Fruit fly (Drosophila melanogaster): ENCODE data around the gene Cph.
A peak's percentile ranks its signal among the peaks of the same experiment; 100 is the strongest.

The Cph gene

DNA sequence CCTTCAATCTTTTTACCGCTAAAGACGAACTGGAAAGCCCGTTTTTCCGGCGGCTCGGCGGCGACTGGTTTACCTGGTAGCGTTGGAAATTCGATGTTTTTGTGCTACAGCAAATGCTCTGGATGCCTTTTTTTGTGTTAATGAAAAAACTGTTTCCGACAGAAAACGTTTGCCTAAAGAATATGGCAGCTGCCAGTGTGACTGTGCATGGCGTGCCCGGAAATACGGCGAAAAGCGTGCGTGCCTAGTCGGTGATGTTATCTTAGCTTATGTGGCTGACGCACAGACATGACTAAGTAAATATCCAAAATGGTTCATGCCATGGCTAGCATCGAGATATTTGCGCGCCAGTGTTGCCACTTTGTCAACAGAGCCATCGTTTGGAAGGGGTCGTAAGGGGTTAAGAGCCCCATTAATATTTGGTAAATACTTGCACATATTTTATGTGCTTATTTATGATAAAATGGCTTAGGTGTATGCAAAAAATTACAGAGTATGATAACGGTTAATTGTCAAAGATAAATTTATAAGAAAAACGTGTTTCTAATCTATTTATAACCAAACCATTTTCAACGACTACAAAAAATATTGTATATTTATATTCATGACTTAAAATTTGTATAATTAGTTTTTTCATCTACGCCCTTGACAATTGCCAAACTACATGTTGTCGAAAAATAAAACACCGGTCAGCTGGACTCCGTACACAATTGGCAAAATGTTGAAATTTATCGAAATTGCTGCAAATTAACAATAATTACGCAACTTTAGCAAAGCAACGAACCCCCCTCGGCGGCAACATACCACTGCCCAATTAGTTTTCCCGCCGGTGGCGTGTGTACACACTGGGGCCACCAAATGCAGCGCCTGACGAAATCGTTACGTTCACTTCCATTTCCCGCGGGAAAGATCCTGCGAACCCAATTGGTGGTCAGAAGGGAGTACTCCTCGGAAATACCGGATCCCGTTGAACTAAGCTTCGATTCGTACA lies 148.8 kb downstream of the Cph start, which contains the start of gene CG2059 (continued):
- TF ChIP-seq Ravus (GFP tag; IDR thresholded peaks at IDR 0.05) (no peak), bcd (GFP tag; optimal IDR thresholded peaks at IDR 0.05) (peak; percentile 56), CG13123 (GFP tag; optimal IDR thresholded peaks at IDR 0.05) (no peak), Stat92E (GFP tag; optimal IDR thresholded peaks at IDR 0.05) (peak in 1 of 3 experiments; percentile 26), ara (GFP tag; IDR thresholded peaks at IDR 0.05) (no peak), mirr (GFP tag; optimal IDR thresholded peaks at IDR 0.05) (peak; percentile 29), sens-2 (GFP tag; IDR thresholded peaks at IDR 0.05) (no peak), Kr (GFP tag; optimal IDR thresholded peaks at IDR 0.05) (peak; percentile 88), CG30403 (GFP tag; optimal IDR thresholded peaks at IDR 0.05) (peak; percentile 48), jing (GFP tag; optimal IDR thresholded peaks at IDR 0.05) (no peak), CG18764 (GFP tag; optimal IDR thresholded peaks at IDR 0.05) (peak; percentile 12), CG10543 (GFP tag; optimal IDR thresholded peaks at IDR 0.05) (peak; percentile 34), CG2712 (tag; optimal IDR thresholded peaks at IDR 0.05) (peak; percentile 53), CG5245 (GFP tag; optimal IDR thresholded peaks at IDR 0.05) (no peak), CG14014 (GFP tag; IDR thresholded peaks at IDR 0.05) (peak; percentile 24; the same call in 1 of the 2 replicates), CG16815 (GFP tag; optimal IDR thresholded peaks at IDR 0.05) (peak; percentile 8), CG11398 (GFP tag; optimal IDR thresholded peaks at IDR 0.05) (peak; percentile 61), Med (GFP tag) (peak; percentile 97), CG8944 (GFP tag; optimal IDR thresholded peaks at IDR 0.05) (peak; percentile 31), BEAF-32 (GFP tag; optimal IDR thresholded peaks at IDR 0.05) (peak; percentile 67), sima (GFP tag; optimal IDR thresholded peaks at IDR 0.05) (no peak), CG2129 (GFP tag; IDR thresholded peaks at IDR 0.05; ENCODE audit: partially characterized antibody) (no peak), ham (GFP tag; IDR thresholded peaks at IDR 0.05) (no peak), Opbp (GFP tag; IDR thresholded peaks at IDR 0.05; ENCODE audit: partially characterized antibody) (peak; percentile 80), Oli (tag; optimal IDR thresholded peaks at IDR 0.05) (no peak), CG12219 (GFP tag; optimal IDR thresholded peaks at IDR 0.05) (no peak), ATbp (GFP tag; optimal IDR thresholded peaks at IDR 0.05) (no peak), gem (tag; optimal IDR thresholded peaks at IDR 0.05) (peak; percentile 67), CG15514 (GFP tag; optimal IDR thresholded peaks at IDR 0.05) (peak; percentile 84), trh (GFP tag; optimal IDR thresholded peaks at IDR 0.05) (no peak), ase (GFP tag; IDR thresholded peaks at IDR 0.05) (peak; percentile 53; the same call in 1 of the 3 replicates), CG32772 (GFP tag; IDR thresholded peaks at IDR 0.05) (peak; percentile 47), Mad (GFP tag; optimal IDR thresholded peaks at IDR 0.05) (peak; percentile 64), Myb (GFP tag; optimal IDR thresholded peaks at IDR 0.05) (peak; percentile 57), CG1792 (GFP tag; optimal IDR thresholded peaks at IDR 0.05) (peak; percentile 15), Rfx (GFP tag; IDR thresholded peaks at IDR 0.05) (peak; percentile 79), CG8924 (tag; optimal IDR thresholded peaks at IDR 0.05) (peak; percentile 54), twi (tag; optimal IDR thresholded peaks at IDR 0.05) (no peak), insv (GFP tag; optimal IDR thresholded peaks at IDR 0.05) (peak in 1 of 2 experiments; percentile 35), CG10267 (tag; optimal IDR thresholded peaks at IDR 0.05) (peak; percentile 66), eyg (GFP tag; optimal IDR thresholded peaks at IDR 0.05) (peak; percentile 29), esg (GFP tag; conservative IDR thresholded peaks at IDR 0.05) (peak; percentile 34; the same call in 1 of the 2 replicates), aop (GFP tag; IDR thresholded peaks at IDR 0.05) (no peak), lbe (GFP tag; optimal IDR thresholded peaks at IDR 0.05) (no peak), nerfin-2 (GFP tag; IDR thresholded peaks at IDR 0.05; ENCODE audit: partially characterized antibody) (no peak), her (GFP tag; optimal IDR thresholded peaks at IDR 0.05) (peak; percentile 65), CG31365 (tag; optimal IDR thresholded peaks at IDR 0.05) (no peak), fu2 (GFP tag; optimal IDR thresholded peaks at IDR 0.05) (no peak)
